Worm (Caenorhabditis elegans) whole organism, L2 larva: ENCODE results near the gene mlt-3.

ENCODE experiments used
- ZK546.5 ChIP-seq: sonication (generic microtip); optimal IDR thresholded peaks from 2 replicates; lab custom pipeline; 2017; ENCODE audit warnings: missing biosample characterization, missing genetic modification characterization
- elt-3 ChIP-seq: sonication (generic microtip); optimal IDR thresholded peaks from 2 replicates; lab custom pipeline; 2017; ENCODE audit warnings: missing biosample characterization, missing genetic modification characterization
- nhr-12 ChIP-seq: fragments of 150-350 bp; optimal IDR thresholded peaks from 2 replicates; lab custom pipeline; 2014; ENCODE audit warnings: missing biosample characterization, missing genetic modification characterization
- snpc-4 ChIP-seq: fragments of 150-350 bp; optimal IDR thresholded peaks from 2 replicates; lab custom pipeline; 2014; ENCODE audit warnings: missing biosample characterization, missing genetic modification characterization

- TF ChIP-seq ZK546.5 (no peak), elt-3 (tag; lab: Kevin White, UChicago) (no peak), snpc-4 (tag; lab: Kevin White, UChicago) (no peak), nhr-12 (no peak)
These were observed 19.0 kb downstream of the mlt-3 start for ce11 chrIV:12207873-12208272.
